Fruit fly (Drosophila melanogaster) whole organism, larva: ENCODE results near the gene CG31551.

ENCODE experiments used
- noc ChIP-seq: fragments of 200-800 bp; sonication (Bioruptor generic); optimal IDR thresholded peaks from 3 replicates; lab custom pipeline; 2019; ENCODE audit warnings: missing biosample characterization, mild to moderate bottlenecking, missing genetic modification characterization, moderate library complexity

The CG31551 gene

dm6 chr3R:5643421-5643820 is 15.8 kb downstream of the CG31551 start:
- TF ChIP-seq noc = no peak

- peak; percentile 24 for TF ChIP-seq noc
Observed at dm6 chr3R:5647705-5648568, 20.3 kb downstream of the CG31551 start.

- peak; percentile 66 for TF ChIP-seq noc
Observed at dm6 chr3R:5648569-5649476, 21.2 kb downstream of the CG31551 start, which contains the start of the genes MTA1-like and Sec23. TSS of gene MTA1-like (minus strand) at chr3R:5648738. TSS of gene Sec23 (plus strand) at chr3R:5649065.

dm6 chr3R:5649903-5650302 is 22.3 kb downstream of the CG31551 start:
- TF ChIP-seq noc = no peak

dm6 chr3R:5653887-5654286 is 26.2 kb downstream of the CG31551 start:
- no peak for TF ChIP-seq noc

dm6 chr3R:5654692-5655181 is 27.1 kb downstream of the CG31551 start, which contains the start of the genes elm and MED27:
TSS of gene elm (minus strand) at chr3R:5654861.
TSS of gene MED27 (plus strand) at chr3R:5655139.
- peak; percentile 88 for TF ChIP-seq noc

dm6 chr3R:5658984-5659802 is 31.5 kb downstream of the CG31551 start:
- no peak for TF ChIP-seq noc

- TF ChIP-seq noc = no peak
Observed at dm6 chr3R:5659829-5660197, 32.2 kb downstream of the CG31551 start, which contains the start of gene CG2182. TSS of gene CG2182 (minus strand) at chr3R:5659912.

- no peak for TF ChIP-seq noc
Observed at dm6 chr3R:5660198-5660893, 32.7 kb downstream of the CG31551 start, which contains the start of gene Wdr33. TSS of gene Wdr33 (plus strand) at chr3R:5660635.

- peak; percentile 90 for TF ChIP-seq noc
Observed at dm6 chr3R:5668928-5669739, 41.5 kb downstream of the CG31551 start, which contains the start of the genes Xe7 and Atg17. TSS of gene Xe7 (minus strand) at chr3R:5669334. TSS of gene Atg17 (plus strand) at chr3R:5669713.

dm6 chr3R:5669740-5670659 is 42.3 kb downstream of the CG31551 start:
- peak; percentile 8 for TF ChIP-seq noc

dm6 chr3R:5670660-5671264 is 43.1 kb downstream of the CG31551 start:
- TF ChIP-seq noc = no peak

dm6 chr3R:5671265-5671663 is 43.6 kb downstream of the CG31551 start:
- no peak for TF ChIP-seq noc
